Worm (Caenorhabditis elegans) whole organism, early embryonic: Measurements from ENCODE around the gene Y75B12A.2.

Source experiments
- ama-1 ChIP-seq: fragments of 150-350 bp; optimal IDR thresholded peaks from 2 replicates; lab custom pipeline; 2014
- ceh-13 ChIP-seq: fragments of 200-800 bp; sonication (Bioruptor generic); optimal IDR thresholded peaks from 2 replicates; lab custom pipeline; 2018; ENCODE audit warnings: mild to moderate bottlenecking, missing genetic modification characterization, missing compliant biosample characterization
- flt-1 ChIP-seq: fragments of 200-800 bp; sonication (Bioruptor generic); IDR thresholded peaks from 2 replicates; pipeline ENCODE4 v1.3.6; 2022; ENCODE audit warnings: missing genetic modification characterization, missing compliant biosample characterization

DNA sequence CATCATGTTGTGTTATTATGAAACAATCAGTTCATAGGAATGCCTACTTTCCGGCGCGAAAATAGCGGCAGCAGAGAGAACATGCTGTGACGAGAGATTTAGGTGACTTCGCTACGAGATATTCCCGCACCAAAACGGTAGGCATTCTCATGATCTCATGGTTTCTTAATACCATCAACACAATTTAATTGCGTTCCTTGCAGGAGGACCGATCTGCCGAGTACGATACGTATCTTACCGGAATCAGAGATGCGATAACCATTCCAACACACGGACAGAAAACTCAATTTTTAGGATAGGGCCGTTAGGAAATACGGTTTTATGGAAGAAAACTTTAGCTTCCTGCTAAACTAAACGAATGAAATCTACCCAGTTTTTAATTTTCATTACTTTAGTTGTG lies 39.4 kb downstream of the Y75B12A.2 start, which contains the start of gene T09F5.1:
- TF ChIP-seq ama-1 (lab: Kevin White, UChicago) = no peak
- no peak for TF ChIP-seq flt-1 (GFP tag; lab: Robert Waterston, UW)
- TF ChIP-seq ceh-13 = no peak
